Worm (Caenorhabditis elegans) whole organism, L3 larva: ENCODE measurements around the gene ZK131.11.

Experiments
- fos-1 ChIP-seq: fragments of 150-350 bp; optimal IDR thresholded peaks from 2 replicates; lab custom pipeline; 2014; ENCODE audit warnings: missing biosample characterization, missing genetic modification characterization
- nhr-77 ChIP-seq: fragments of 150-350 bp; optimal IDR thresholded peaks from 2 replicates; lab custom pipeline; 2014; ENCODE audit warnings: missing biosample characterization, missing genetic modification characterization
- sea-2 ChIP-seq: fragments of 150-350 bp; sonication (generic microtip); optimal IDR thresholded peaks from 4 replicates; lab custom pipeline; 2014; ENCODE audit warnings: missing biosample characterization, missing genetic modification reagents, missing genetic modification characterization

ce11 chrII:13789714-13790113 lies 2.3 kb upstream of the ZK131.11 start:
- TF ChIP-seq sea-2 (GFP tag; lab: Kevin White, UChicago) (no peak), nhr-77 (tag; lab: Kevin White, UChicago) (no peak), fos-1 (tag; lab: Kevin White, UChicago) (no peak)
